Worm (Caenorhabditis elegans) whole organism, late embryonic: ENCODE results near the gene lipl-8.

Experiments
- ceh-2 ChIP-seq: sonication (generic microtip); optimal IDR thresholded peaks from 2 replicates; lab custom pipeline; 2016; ENCODE audit warnings: missing genotype, missing genetic modification characterization, missing compliant biosample characterization
- ceh-48 ChIP-seq: sonication (generic microtip); optimal IDR thresholded peaks from 2 replicates; lab custom pipeline; 2016; ENCODE audit warnings: missing genetic modification characterization, inconsistent platforms, missing compliant biosample characterization
- elt-2 ChIP-seq: sonication (generic microtip); optimal IDR thresholded peaks from 2 replicates; lab custom pipeline; 2016; ENCODE audit warnings: missing genetic modification reagents, missing genetic modification characterization, missing compliant biosample characterization

ce11 chrV:14719491-14719890 is 29.0 kb downstream of the lipl-8 start, which contains the start of gene R08A2.1:
- TF ChIP-seq ceh-48 (tag; lab: Kevin White, UChicago) (no peak), elt-2 (no peak), ceh-2 (tag; lab: Kevin White, UChicago) (no peak)
